Worm (Caenorhabditis elegans): ENCODE data around the gene vps-22.

vps-22 gene

ce11 chrIII:5002231-5002630 is 39.9 kb upstream of the vps-22 start, which contains the start of gene R144.10:
TSS of gene R144.10 (minus strand) at chrIII:5002331.
- TF ChIP-seq skn-1 (tag; optimal IDR thresholded peaks at IDR 0.05) (no peak), ztf-11 (tag; optimal IDR thresholded peaks at IDR 0.05) (no peak), gmeb-1 (tag; optimal IDR thresholded peaks at IDR 0.05) (no peak), zag-1 (tag; optimal IDR thresholded peaks at IDR 0.05) (no peak), lin-39 (tag; optimal IDR thresholded peaks at IDR 0.05) (no peak)

- TF ChIP-seq blmp-1 (tag; optimal IDR thresholded peaks at IDR 0.05; ENCODE audit: insufficient read depth) (no peak), lsy-2 (tag; optimal IDR thresholded peaks at IDR 0.05) (peak in 1 of 2 experiments; percentile 11), lin-13 (GFP tag; optimal IDR thresholded peaks at IDR 0.05) (no peak)
These were observed 36.7 kb upstream of the vps-22 start, which contains the start of gene smcr-8 for ce11 chrIII:4998956-4999425. TSS of gene smcr-8 (plus strand) at chrIII:4999375.

- no peak for TF ChIP-seq lin-39 (tag; optimal IDR thresholded peaks at IDR 0.05)
- TF ChIP-seq peb-1 (tag; optimal IDR thresholded peaks at IDR 0.05) = no peak
- peak; percentile 34 for TF ChIP-seq fos-1 (tag; optimal IDR thresholded peaks at IDR 0.05)
- no peak for TF ChIP-seq nhr-6 (tag; optimal IDR thresholded peaks at IDR 0.05)
- TF ChIP-seq mab-5 (tag; optimal IDR thresholded peaks at IDR 0.05) = no peak
- no peak for TF ChIP-seq sem-4 (tag; optimal IDR thresholded peaks at IDR 0.05)
- no peak for TF ChIP-seq Y55F3AM.14 (GFP tag; optimal IDR thresholded peaks at IDR 0.05)
- TF ChIP-seq egl-27 (tag; optimal IDR thresholded peaks at IDR 0.05) = no peak
- no peak for TF ChIP-seq C34F6.9 (tag; optimal IDR thresholded peaks at IDR 0.05)
- TF ChIP-seq ZK546.5 (tag; optimal IDR thresholded peaks at IDR 0.05) = no peak
- TF ChIP-seq nhr-237 (tag; optimal IDR thresholded peaks at IDR 0.05) = no peak
- TF ChIP-seq nhr-21 (tag; optimal IDR thresholded peaks at IDR 0.05) = peak; percentile 32
- TF ChIP-seq nhr-11 (tag; optimal IDR thresholded peaks at IDR 0.05) = no peak
- TF ChIP-seq nhr-129 (tag; optimal IDR thresholded peaks at IDR 0.05) = peak; percentile 27
- peak; percentile 66 for TF ChIP-seq nhr-25 (tag; optimal IDR thresholded peaks at IDR 0.05)
- TF ChIP-seq sma-9 (GFP tag; optimal IDR thresholded peaks at IDR 0.05) = no peak
- no peak for TF ChIP-seq sma-9 (tag; optimal IDR thresholded peaks at IDR 0.05)
- no peak for TF ChIP-seq F13H6.1 (tag; optimal IDR thresholded peaks at IDR 0.05)
- TF ChIP-seq elt-1 (tag; optimal IDR thresholded peaks at IDR 0.05) = no peak
- TF ChIP-seq mbf-1 (tag; optimal IDR thresholded peaks at IDR 0.05) = no peak
- no peak for TF ChIP-seq snpc-4 (tag; optimal IDR thresholded peaks at IDR 0.05)
- peak; percentile 43 for TF ChIP-seq sma-3 (GFP tag; optimal IDR thresholded peaks at IDR 0.05)
- no peak for TF ChIP-seq nhr-77 (tag; optimal IDR thresholded peaks at IDR 0.05)
- TF ChIP-seq ceh-16 (tag; optimal IDR thresholded peaks at IDR 0.05) = no peak
- TF ChIP-seq nhr-10 (tag; optimal IDR thresholded peaks at IDR 0.05) = no peak
- no peak for TF ChIP-seq dmd-4 (tag; optimal IDR thresholded peaks at IDR 0.05)
- no peak for TF ChIP-seq nhr-12 (tag; optimal IDR thresholded peaks at IDR 0.05)
- TF ChIP-seq unc-39 (tag; optimal IDR thresholded peaks at IDR 0.05) = no peak
- peak; percentile 20 for TF ChIP-seq blmp-1 (tag; optimal IDR thresholded peaks at IDR 0.05; ENCODE audit: insufficient read depth)
- no peak for TF ChIP-seq lsy-2 (tag; optimal IDR thresholded peaks at IDR 0.05)
- TF ChIP-seq crh-2 (tag; optimal IDR thresholded peaks at IDR 0.05) = peak; percentile 45
- TF ChIP-seq unc-62 (GFP tag; optimal IDR thresholded peaks at IDR 0.05) = no peak
- no peak for TF ChIP-seq mdl-1 (tag; optimal IDR thresholded peaks at IDR 0.05)
- TF ChIP-seq gmeb-1 (tag; optimal IDR thresholded peaks at IDR 0.05) = no peak
- TF ChIP-seq ztf-11 (tag; optimal IDR thresholded peaks at IDR 0.05) = no peak
- no peak for TF ChIP-seq skn-1 (tag; optimal IDR thresholded peaks at IDR 0.05)
- TF ChIP-seq unc-55 (GFP tag; optimal IDR thresholded peaks at IDR 0.05) = no peak
These were observed 36.0 kb upstream of the vps-22 start, which contains the start of gene tmem-131 for ce11 chrIII:4998111-4998859. TSS of gene tmem-131 (minus strand) at chrIII:4998161.

Data from whole organism, L2 larva.